Fruit fly (Drosophila melanogaster): ENCODE results near the gene Mrtf.

dm6 chr3L:2763762-2764161 is 2.6 kb downstream of the Mrtf start:
- TF ChIP-seq psq (optimal IDR thresholded peaks at IDR 0.05) (no peak), pan (optimal IDR thresholded peaks at IDR 0.05) (no peak), EcR (GFP tag; optimal IDR thresholded peaks at IDR 0.05) (no peak), usp (GFP tag; optimal IDR thresholded peaks at IDR 0.05) (no peak)
